Fruit fly (Drosophila melanogaster) whole organism: ENCODE data around the gene Prosalpha4.

Experiments used
- pan ChIP-seq: fragments of >200 bp; optimal IDR thresholded peaks from 2 replicates; lab custom pipeline; 2017
- psq ChIP-seq: fragments of >200 bp; optimal IDR thresholded peaks from 2 replicates; lab custom pipeline; 2017

- no peak for TF ChIP-seq psq
- no peak for TF ChIP-seq pan (lab: Kevin White, UChicago)
Measured at dm6 chrX:16288492-16288964, 12.5 kb downstream of the Prosalpha4 start, which contains the start of the genes CG32576 and caz.
